Worm (Caenorhabditis elegans) whole organism, young adult: ENCODE data around the gene cid-1.

ENCODE experiments used
- B0019.2 ChIP-seq: fragments of 200-800 bp; sonication (Bioruptor generic); conservative IDR thresholded peaks from 2 replicates; pipeline ENCODE4 v1.3.6; 2022; ENCODE audit warnings: missing genetic modification reagents, missing genetic modification characterization, missing compliant biosample characterization
- C06A6.2 ChIP-seq: fragments of 200-800 bp; sonication (Bioruptor generic); conservative IDR thresholded peaks from 2 replicates; pipeline ENCODE4 v1.3.6; 2022; ENCODE audit warnings: missing genetic modification characterization, missing compliant biosample characterization
- D2030.7 ChIP-seq: fragments of 200-800 bp; sonication (Bioruptor generic); IDR thresholded peaks from 2 replicates; pipeline ENCODE4 v1.3.6; 2022; ENCODE audit warnings: missing genetic modification reagents, missing genetic modification characterization, missing compliant biosample characterization
- F10E7.11 ChIP-seq: sonication (generic microtip); optimal IDR thresholded peaks from 2 replicates; lab custom pipeline; 2017; ENCODE audit warnings: mild to moderate bottlenecking, missing genetic modification characterization, moderate library complexity, missing compliant biosample characterization
- F23B12.7 ChIP-seq: sonication (generic microtip); optimal IDR thresholded peaks from 2 replicates; lab custom pipeline; 2017; ENCODE audit warnings: missing genetic modification characterization, mild to moderate bottlenecking, missing compliant biosample characterization, antibody characterized with exemption, moderate library complexity; ENCODE audit not compliant: insufficient read depth
- F49E8.2 ChIP-seq: sonication (generic microtip); optimal IDR thresholded peaks from 3 replicates; lab custom pipeline; 2017; ENCODE audit warnings: missing genetic modification characterization, mild to moderate bottlenecking, missing compliant biosample characterization, antibody characterized with exemption, moderate library complexity; ENCODE audit not compliant: insufficient read depth
- K11D2.4 ChIP-seq: fragments of 200-800 bp; sonication (Bioruptor generic); IDR thresholded peaks from 2 replicates; pipeline ENCODE4 v1.3.6; 2022; ENCODE audit warnings: missing genetic modification reagents, missing genetic modification characterization, missing compliant biosample characterization
- T07F8.4 ChIP-seq: sonication (generic microtip); optimal IDR thresholded peaks from 2 replicates; lab custom pipeline; 2016; ENCODE audit warnings: mild to moderate bottlenecking, missing genetic modification characterization, moderate library complexity, missing compliant biosample characterization
- aptf-2 ChIP-seq: fragments of 200-800 bp; sonication (Bioruptor generic); conservative IDR thresholded peaks from 2 replicates; pipeline ENCODE4 v1.3.6; 2022; ENCODE audit warnings: missing genetic modification reagents, missing genetic modification characterization, missing compliant biosample characterization
- aptf-3 ChIP-seq: fragments of 200-800 bp; sonication (Bioruptor generic); IDR thresholded peaks from 2 replicates; pipeline ENCODE4 v1.3.6; 2022; ENCODE audit warnings: missing genetic modification characterization, missing compliant biosample characterization
- attf-5 ChIP-seq: fragments of 200-800 bp; sonication (Bioruptor generic); optimal IDR thresholded peaks from 2 replicates; lab custom pipeline; 2018; ENCODE audit warnings: mild to moderate bottlenecking, missing genetic modification characterization, missing compliant biosample characterization
- attf-6 ChIP-seq: fragments of 200-800 bp; sonication (Bioruptor generic); IDR thresholded peaks from 2 replicates; pipeline ENCODE4 v1.3.6; 2022; ENCODE audit warnings: missing genetic modification reagents, missing genetic modification characterization, missing compliant biosample characterization
- ceh-100 ChIP-seq: fragments of 200-800 bp; sonication (Bioruptor generic); IDR thresholded peaks from 2 replicates; pipeline ENCODE4 v1.3.6; 2022; ENCODE audit warnings: missing genetic modification reagents, missing genetic modification characterization, missing compliant biosample characterization
- ceh-79 ChIP-seq: sonication (generic microtip); optimal IDR thresholded peaks from 2 replicates; lab custom pipeline; 2017; ENCODE audit warnings: mild to moderate bottlenecking, missing genetic modification characterization, missing compliant biosample characterization
- ceh-91 ChIP-seq: fragments of 200-800 bp; sonication (Bioruptor generic); IDR thresholded peaks from 2 replicates; pipeline ENCODE4 v1.3.6; 2022; ENCODE audit warnings: missing genetic modification reagents, missing genetic modification characterization, missing compliant biosample characterization
- dox-1 ChIP-seq: fragments of 200-800 bp; sonication (Bioruptor generic); IDR thresholded peaks from 2 replicates; pipeline ENCODE4 v1.3.6; 2022; ENCODE audit warnings: missing genetic modification reagents, missing genetic modification characterization, missing compliant biosample characterization
- egl-44 ChIP-seq: fragments of 200-800 bp; sonication (Bioruptor generic); IDR thresholded peaks from 2 replicates; pipeline ENCODE4 v1.3.6; 2022; ENCODE audit warnings: missing genetic modification reagents, missing genetic modification characterization, missing compliant biosample characterization
- egrh-3 ChIP-seq: fragments of 200-800 bp; sonication (Bioruptor generic); IDR thresholded peaks from 2 replicates; pipeline ENCODE4 v1.3.6; 2022; ENCODE audit warnings: missing genetic modification reagents, missing genetic modification characterization, missing compliant biosample characterization
- ekl-4 ChIP-seq: fragments of 200-800 bp; sonication (Bioruptor generic); IDR thresholded peaks from 2 replicates; pipeline ENCODE4 v1.3.6; 2022; ENCODE audit warnings: missing genetic modification reagents, missing genetic modification characterization, missing compliant biosample characterization
- hlh-12 ChIP-seq: sonication (generic microtip); optimal IDR thresholded peaks from 2 replicates; lab custom pipeline; 2016; ENCODE audit warnings: missing genetic modification characterization, missing compliant biosample characterization
- hmg-20 ChIP-seq: fragments of 200-800 bp; sonication (Bioruptor generic); IDR thresholded peaks from 2 replicates; pipeline ENCODE4 v1.3.6; 2022; ENCODE audit warnings: missing genetic modification reagents, missing genetic modification characterization, missing compliant biosample characterization
- lag-1 ChIP-seq: fragments of 200-800 bp; sonication (Bioruptor generic); IDR thresholded peaks from 2 replicates; pipeline ENCODE4 v1.3.6; 2022; ENCODE audit warnings: missing genetic modification reagents, missing genetic modification characterization, missing compliant biosample characterization
- let-526 ChIP-seq: fragments of 200-800 bp; sonication (Bioruptor generic); IDR thresholded peaks from 2 replicates; pipeline ENCODE4 v1.3.6; 2022; ENCODE audit warnings: missing genetic modification reagents, missing genetic modification characterization, missing compliant biosample characterization
- let-607 ChIP-seq, 2 experiments: fragments of 200-800 bp in 1 of 2; sonication (Bioruptor generic) in 1 of 2; sonication (generic microtip) in 1 of 2; optimal IDR thresholded peaks; 2 replicates each; lab custom pipeline; 2016 to 2018; ENCODE audit warnings: mild to moderate bottlenecking in 2 of 2, missing compliant biosample characterization in 2 of 2, missing genetic modification characterization in 2 of 2, moderate library complexity in 2 of 2, missing genotype in 1 of 2
- lin-35 ChIP-seq, 3 experiments: fragments of 150-350 bp in 2 of 3; sonication (generic microtip) in 1 of 3; optimal IDR thresholded peaks; 2 replicates each; lab custom pipeline; 2014 to 2018; ENCODE audit warnings: missing biosample characterization in 3 of 3, missing genetic modification characterization in 3 of 3, missing genetic modification reagents in 3 of 3
- lin-54 ChIP-seq: fragments of 200-800 bp; sonication (Bioruptor generic); optimal IDR thresholded peaks from 2 replicates; lab custom pipeline; 2018; ENCODE audit warnings: mild to moderate bottlenecking, missing genetic modification characterization, missing compliant biosample characterization
- lir-1 ChIP-seq: fragments of 200-800 bp; sonication (Bioruptor generic); conservative IDR thresholded peaks from 2 replicates; pipeline ENCODE4 v1.3.6; 2022; ENCODE audit warnings: missing genetic modification reagents, missing genetic modification characterization, missing compliant biosample characterization
- lsl-1 ChIP-seq: fragments of 200-800 bp; sonication (Bioruptor generic); optimal IDR thresholded peaks from 2 replicates; lab custom pipeline; 2018; ENCODE audit warnings: mild to moderate bottlenecking, missing genetic modification characterization, moderate library complexity, missing compliant biosample characterization
- madf-8 ChIP-seq: fragments of 200-800 bp; sonication (Bioruptor generic); conservative IDR thresholded peaks from 2 replicates; pipeline ENCODE4 v1.3.6; 2022; ENCODE audit warnings: missing genetic modification reagents, missing genetic modification characterization, missing compliant biosample characterization
- mcd-1 ChIP-seq: fragments of 200-800 bp; sonication (Bioruptor generic); IDR thresholded peaks from 2 replicates; pipeline ENCODE4 v1.3.6; 2022; ENCODE audit warnings: missing genetic modification reagents, missing genetic modification characterization, missing compliant biosample characterization
- nfyb-1 ChIP-seq: fragments of 200-800 bp; sonication (Bioruptor generic); IDR thresholded peaks from 2 replicates; pipeline ENCODE4 v1.3.6; 2022; ENCODE audit warnings: missing genetic modification reagents, missing genetic modification characterization, missing compliant biosample characterization
- nhr-27 ChIP-seq: fragments of 200-800 bp; sonication (Bioruptor generic); optimal IDR thresholded peaks from 2 replicates; lab custom pipeline; 2018; ENCODE audit warnings: mild to moderate bottlenecking, missing genetic modification characterization, moderate library complexity, missing compliant biosample characterization
- nhr-80 ChIP-seq: sonication (generic microtip); optimal IDR thresholded peaks from 2 replicates; lab custom pipeline; 2016; ENCODE audit warnings: missing genetic modification characterization, missing compliant biosample characterization
- pbrm-1 ChIP-seq: fragments of 200-800 bp; sonication (Bioruptor generic); IDR thresholded peaks from 2 replicates; pipeline ENCODE4 v1.3.6; 2022; ENCODE audit warnings: missing genetic modification reagents, missing genetic modification characterization, missing compliant biosample characterization
- rcor-1 ChIP-seq: fragments of 200-800 bp; sonication (Bioruptor generic); IDR thresholded peaks from 2 replicates; pipeline ENCODE4 v1.3.6; 2022; ENCODE audit warnings: missing genetic modification reagents, missing genetic modification characterization, missing compliant biosample characterization
- snpc-3.4 ChIP-seq: sonication (generic microtip); optimal IDR thresholded peaks from 2 replicates; lab custom pipeline; 2017; ENCODE audit warnings: missing genetic modification characterization, mild to moderate bottlenecking, missing compliant biosample characterization, antibody characterized with exemption, moderate library complexity, missing genotype, missing genetic modification reagents
- snpc-4 ChIP-seq, 5 experiments: fragments of 150-350 bp in 1 of 5; sonication (generic microtip) in 4 of 5; optimal IDR thresholded peaks; 2 replicates each; lab custom pipeline; 2014 to 2018; ENCODE audit warnings: missing genetic modification characterization in 5 of 5, missing biosample characterization in 3 of 5, antibody characterized with exemption in 2 of 5, mild to moderate bottlenecking in 2 of 5, missing compliant biosample characterization in 2 of 5, missing genotype in 2 of 5, moderate library complexity in 2 of 5, missing genetic modification reagents in 1 of 5
- sptf-2 ChIP-seq: fragments of 200-800 bp; sonication (Bioruptor generic); optimal IDR thresholded peaks from 2 replicates; lab custom pipeline; 2018; ENCODE audit warnings: mild to moderate bottlenecking, missing genetic modification characterization, missing compliant biosample characterization
- tbp1 ChIP-seq: fragments of 200-800 bp; sonication (Bioruptor generic); optimal IDR thresholded peaks from 2 replicates; lab custom pipeline; 2018; ENCODE audit warnings: mild to moderate bottlenecking, missing genetic modification characterization, missing compliant biosample characterization
- zfh-2 ChIP-seq: fragments of 200-800 bp; sonication (Bioruptor generic); conservative IDR thresholded peaks from 2 replicates; pipeline ENCODE4 v1.3.6; 2022; ENCODE audit warnings: missing genetic modification reagents, missing genetic modification characterization, missing compliant biosample characterization
- ztf-6 ChIP-seq: fragments of 200-800 bp; sonication (Bioruptor generic); IDR thresholded peaks from 2 replicates; pipeline ENCODE4 v1.3.6; 2022; ENCODE audit warnings: missing genetic modification reagents, missing genetic modification characterization, missing compliant biosample characterization

Gene cid-1

DNA sequence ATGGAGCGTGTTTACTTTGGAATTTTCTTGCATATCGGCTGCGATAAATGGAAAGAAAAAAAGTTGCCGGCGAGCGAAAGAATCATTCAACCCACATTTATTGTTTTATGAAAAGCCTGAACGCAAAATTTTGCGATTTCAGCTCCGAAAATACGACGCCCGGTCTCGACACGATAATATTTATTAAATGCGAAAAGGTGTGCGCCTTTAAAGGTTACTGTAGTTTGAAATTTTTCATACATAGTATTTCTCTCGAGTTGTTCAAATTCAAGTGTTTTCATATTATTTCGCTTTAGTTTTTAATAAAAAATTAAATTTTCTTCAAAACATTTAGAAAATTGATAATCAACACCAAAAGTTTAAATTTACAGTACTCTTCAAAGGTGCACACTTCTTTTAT is 35.3 kb downstream of the cid-1 start, which contains the start of gene syx-16 (continued):
- TF ChIP-seq F23B12.7 (tag; lab: Kevin White, UChicago) (no peak), C06A6.2 (GFP tag; lab: Robert Waterston, UW) (no peak), ztf-6 (GFP tag; lab: Robert Waterston, UW) (no peak), egl-44 (GFP tag; lab: Robert Waterston, UW) (no peak), mcd-1 (GFP tag; lab: Robert Waterston, UW) (no peak), aptf-2 (GFP tag; lab: Robert Waterston, UW) (no peak), T07F8.4 (tag; lab: Kevin White, UChicago) (no peak), hmg-20 (GFP tag; lab: Robert Waterston, UW) (no peak), F49E8.2 (no peak), madf-8 (GFP tag; lab: Robert Waterston, UW) (peak; percentile 90), aptf-3 (GFP tag; lab: Robert Waterston, UW) (no peak), let-607 (tag; optimal IDR thresholded peaks at IDR 0.05; lab: Kevin White, UChicago) (no peak), rcor-1 (GFP tag; lab: Robert Waterston, UW) (no peak), B0019.2 (GFP tag; lab: Robert Waterston, UW) (no peak)

DNA sequence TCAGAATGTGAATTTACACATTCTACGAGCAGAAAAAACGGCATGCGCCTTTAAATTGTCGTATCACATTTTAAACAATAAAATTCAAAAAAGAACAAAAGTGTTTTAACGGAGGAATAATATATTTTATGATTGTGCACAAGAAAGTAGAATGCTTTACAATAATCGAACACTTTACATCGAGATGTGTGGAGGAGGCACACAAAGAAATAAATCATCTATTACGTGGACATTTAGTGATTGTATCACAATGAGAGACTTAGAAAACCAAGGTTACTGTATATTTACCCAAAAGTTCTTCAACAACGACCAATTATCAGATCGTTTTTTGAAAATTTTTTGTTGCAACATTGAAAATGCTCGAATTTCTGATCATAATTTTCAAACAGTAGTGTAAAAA is 36.5 kb downstream of the cid-1 start:
- TF ChIP-seq D2030.7 (no peak), K11D2.4 (GFP tag; lab: Robert Waterston, UW) (no peak), attf-6 (GFP tag; lab: Robert Waterston, UW) (no peak), hlh-12 (tag; lab: Kevin White, UChicago) (no peak), snpc-3.4 (tag; lab: Kevin White, UChicago) (no peak), attf-5 (GFP tag; lab: Kevin White, UChicago) (no peak), zfh-2 (no peak), aptf-2 (GFP tag; lab: Robert Waterston, UW) (no peak), sptf-2 (GFP tag; lab: Kevin White, UChicago) (no peak), lir-1 (GFP tag; lab: Robert Waterston, UW) (no peak)

DNA sequence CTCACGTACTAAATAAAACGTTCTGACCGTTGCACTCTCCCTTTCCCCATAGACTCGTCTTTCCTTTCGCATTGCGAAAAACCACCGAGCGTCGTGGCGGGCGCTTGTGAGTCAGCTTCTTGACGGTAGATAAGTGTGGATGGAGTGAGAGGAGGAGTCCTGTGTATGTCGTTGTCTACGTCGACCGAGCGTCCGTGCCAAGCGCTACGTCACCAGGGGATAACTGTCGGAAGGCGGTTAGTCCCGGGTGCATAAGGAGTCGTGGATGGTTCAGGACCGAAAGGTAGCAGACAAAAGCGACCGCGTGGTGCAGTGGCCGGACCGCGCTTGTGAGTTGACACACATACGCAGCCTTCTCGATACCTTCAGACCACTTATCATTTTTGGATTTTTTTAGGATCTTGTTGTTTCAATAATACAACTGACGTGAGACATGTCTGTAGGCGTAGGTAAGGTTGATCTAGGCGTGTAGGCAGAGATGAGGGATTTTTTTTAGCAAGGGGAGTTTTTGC is 37.5 kb downstream of the cid-1 start:
- TF ChIP-seq egl-44 (GFP tag; lab: Robert Waterston, UW) (peak; percentile 94), attf-5 (GFP tag; lab: Kevin White, UChicago) (peak; percentile 73), pbrm-1 (peak; percentile 60; the same call in 1 of the 2 replicates), T07F8.4 (tag; lab: Kevin White, UChicago) (peak; percentile 36), lin-54 (GFP tag; lab: Kevin White, UChicago) (peak; percentile 65), let-526 (GFP tag; lab: Robert Waterston, UW) (0 out of 2 replicates have a peak, but pooled peaks have one; percentile 18), tbp1 (peak; percentile 81), B0019.2 (GFP tag; lab: Robert Waterston, UW) (0 out of 2 replicates have a peak, but pooled peaks have one; percentile 29), lsl-1 (GFP tag; lab: Kevin White, UChicago) (peak; percentile 69), madf-8 (GFP tag; lab: Robert Waterston, UW) (peak; percentile 50), lag-1 (0 out of 2 replicates have a peak, but pooled peaks have one; percentile 68), egrh-3 (peak; percentile 80), nfyb-1 (peak; percentile 89), F49E8.2 (peak; percentile 22), ceh-91 (GFP tag; lab: Robert Waterston, UW) (peak; percentile 62; the same call in 1 of the 2 replicates), F10E7.11 (tag; lab: Kevin White, UChicago) (peak; percentile 49), ztf-6 (GFP tag; lab: Robert Waterston, UW) (0 out of 2 replicates have a peak, but pooled peaks have one; percentile 5), dox-1 (GFP tag; lab: Robert Waterston, UW) (peak; percentile 96; the same call in 1 of the 2 replicates), lin-35 (GFP tag; optimal IDR thresholded peaks at IDR 0.05; lab: Kevin White, UChicago) (peak in 1 of 3 experiments; percentile 20), nhr-80 (peak; percentile 82), ceh-100 (peak; percentile 62), ceh-79 (tag; lab: Kevin White, UChicago) (peak; percentile 38), snpc-4 (GFP tag; optimal IDR thresholded peaks at IDR 0.05; lab: Kevin White, UChicago) (peak; percentile 31), snpc-4 (tag; optimal IDR thresholded peaks at IDR 0.05; lab: Kevin White, UChicago) (peak in 2 of 4 experiments; percentile 15 to 60), F23B12.7 (tag; lab: Kevin White, UChicago) (peak; percentile 42), nhr-27 (tag; lab: Kevin White, UChicago) (peak; percentile 46), ekl-4 (peak; percentile 70; the same call in 1 of the 2 replicates)
